Fruit fly (Drosophila melanogaster) whole organism, prepupa: Measurements from ENCODE around the gene Hml.

ENCODE experiments used
- Blimp-1 ChIP-seq: fragments of 200-800 bp; sonication (Bioruptor generic); optimal IDR thresholded peaks from 3 replicates; lab custom pipeline; 2017; ENCODE audit warnings: missing biosample characterization, missing genetic modification characterization, mild to moderate bottlenecking, moderate library complexity, missing genetic modification reagents
- CG31627 ChIP-seq: fragments of 200-800 bp; sonication (Bioruptor generic); optimal IDR thresholded peaks from 3 replicates; lab custom pipeline; 2016; ENCODE audit warnings: missing biosample characterization, missing genetic modification characterization
- CG34406 ChIP-seq: fragments of 200-800 bp; sonication (Bioruptor generic); optimal IDR thresholded peaks from 3 replicates; lab custom pipeline; 2016; ENCODE audit warnings: missing biosample characterization, missing genetic modification characterization
- CG6276 ChIP-seq: fragments of 200-800 bp; sonication (Bioruptor generic); optimal IDR thresholded peaks from 2 replicates; lab custom pipeline; 2017; ENCODE audit warnings: missing biosample characterization, mild to moderate bottlenecking, missing genetic modification characterization
- CG6854 ChIP-seq: fragments of 200-800 bp; sonication (Bioruptor generic); optimal IDR thresholded peaks from 2 replicates; lab custom pipeline; 2017; ENCODE audit warnings: missing biosample characterization, mild to moderate bottlenecking, missing genetic modification characterization
- Hr39 ChIP-seq: fragments of 200-800 bp; sonication (Bioruptor generic); optimal IDR thresholded peaks from 2 replicates; lab custom pipeline; 2016; ENCODE audit warnings: missing biosample characterization, missing genetic modification characterization
- OdsH ChIP-seq: fragments of 200-800 bp; sonication (Bioruptor generic); optimal IDR thresholded peaks from 3 replicates; lab custom pipeline; 2016; ENCODE audit warnings: missing biosample characterization, missing genetic modification characterization
- Sox102F ChIP-seq: fragments of 200-800 bp; sonication (Bioruptor generic); optimal IDR thresholded peaks from 2 replicates; lab custom pipeline; 2016; ENCODE audit warnings: missing biosample characterization, mild to moderate bottlenecking, missing genetic modification characterization
- achi ChIP-seq: fragments of 200-800 bp; sonication (Bioruptor generic); optimal IDR thresholded peaks from 3 replicates; lab custom pipeline; 2016; ENCODE audit warnings: missing biosample characterization, missing genetic modification characterization
- dsx ChIP-seq: fragments of 200-800 bp; optimal IDR thresholded peaks from 3 replicates; lab custom pipeline; 2019; ENCODE audit warnings: missing biosample characterization, mild to moderate bottlenecking, missing genetic modification characterization, moderate library complexity; ENCODE audit not compliant: poor library complexity, severe bottlenecking
- pdm3 ChIP-seq: fragments of 200-800 bp; sonication (Bioruptor generic); optimal IDR thresholded peaks from 3 replicates; lab custom pipeline; 2016; ENCODE audit warnings: missing biosample characterization, missing genetic modification characterization
- topi ChIP-seq: fragments of 200-800 bp; sonication (Bioruptor generic); optimal IDR thresholded peaks from 3 replicates; lab custom pipeline; 2016; ENCODE audit warnings: missing biosample characterization, missing genetic modification characterization

- TF ChIP-seq Blimp-1 (GFP tag; lab: Kevin White, UChicago): no peak
- no peak for TF ChIP-seq CG6276
- no peak for TF ChIP-seq CG31627 (GFP tag; lab: Kevin White, UChicago)
- TF ChIP-seq OdsH: no peak
- no peak for TF ChIP-seq pdm3 (GFP tag; lab: Kevin White, UChicago)
- TF ChIP-seq dsx: no peak
- no peak for TF ChIP-seq Sox102F (GFP tag; lab: Kevin White, UChicago)
- TF ChIP-seq CG6854: no peak
- TF ChIP-seq Hr39: no peak
- TF ChIP-seq achi (GFP tag; lab: Kevin White, UChicago): no peak
- no peak for TF ChIP-seq topi (GFP tag; lab: Kevin White, UChicago)
- TF ChIP-seq CG34406 (GFP tag; lab: Kevin White, UChicago): no peak
These were observed 42.6 kb upstream of the Hml start, which contains the start of gene bru3 for dm6 chr3L:13803258-13803657.
